Fruit fly (Drosophila melanogaster) S2 (cell line): Measurements from ENCODE around the gene Adgf-C.

Source experiments
- CG8478 ChIP-seq: fragments of >200 bp; optimal IDR thresholded peaks from 2 replicates; lab custom pipeline; 2018
- CTCF ChIP-seq, 2 experiments: fragments of >200 bp; optimal IDR thresholded peaks; 2 replicates each; lab custom pipeline; 2018

dm6 chr3R:13721998-13722397 is 15.4 kb downstream of the Adgf-C start:
- TF ChIP-seq CTCF (optimal IDR thresholded peaks at IDR 0.05; lab: Kevin White, UChicago) (no peak), CG8478 (no peak)
